Fruit fly (Drosophila melanogaster): Measurements from ENCODE around the gene Ran-like.

Gene Ran-like

DNA sequence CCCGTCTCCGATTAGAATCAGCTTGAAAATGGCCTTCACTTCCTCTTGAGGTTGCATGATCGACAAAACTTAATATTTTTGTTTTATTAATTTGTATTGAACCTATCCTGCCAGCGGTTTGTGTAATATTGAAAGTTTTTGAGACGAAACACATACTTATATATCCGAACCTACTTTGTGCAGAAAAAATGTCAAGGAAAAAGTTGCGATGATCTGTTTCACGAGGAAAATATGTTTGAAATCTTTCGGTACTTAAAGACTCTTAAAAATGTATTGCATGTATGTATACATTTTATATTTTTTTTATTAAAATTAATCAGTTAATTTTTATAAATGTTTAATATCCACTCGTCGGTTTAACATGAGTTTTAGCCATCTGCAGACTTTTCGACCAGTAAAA lies at the start of gene Ran-like:
TSS of gene Ran-like (minus strand) at position 101 of the 400 bp plus-strand sequence.
- no peak for TF ChIP-seq CG8478 (optimal IDR thresholded peaks at IDR 0.05)
- TF ChIP-seq CTCF (optimal IDR thresholded peaks at IDR 0.05) = no peak

- no peak for TF ChIP-seq CG8478 (optimal IDR thresholded peaks at IDR 0.05)
- TF ChIP-seq CTCF (optimal IDR thresholded peaks at IDR 0.05) = no peak
These were observed 49.3 kb upstream of the Ran-like start for dm6 chr3L:15534274-15535227.

dm6 chr3L:15533402-15534129 lies 48.4 kb upstream of the Ran-like start:
- no peak for TF ChIP-seq CG8478 (optimal IDR thresholded peaks at IDR 0.05)
- TF ChIP-seq CTCF (optimal IDR thresholded peaks at IDR 0.05) = no peak

DNA sequence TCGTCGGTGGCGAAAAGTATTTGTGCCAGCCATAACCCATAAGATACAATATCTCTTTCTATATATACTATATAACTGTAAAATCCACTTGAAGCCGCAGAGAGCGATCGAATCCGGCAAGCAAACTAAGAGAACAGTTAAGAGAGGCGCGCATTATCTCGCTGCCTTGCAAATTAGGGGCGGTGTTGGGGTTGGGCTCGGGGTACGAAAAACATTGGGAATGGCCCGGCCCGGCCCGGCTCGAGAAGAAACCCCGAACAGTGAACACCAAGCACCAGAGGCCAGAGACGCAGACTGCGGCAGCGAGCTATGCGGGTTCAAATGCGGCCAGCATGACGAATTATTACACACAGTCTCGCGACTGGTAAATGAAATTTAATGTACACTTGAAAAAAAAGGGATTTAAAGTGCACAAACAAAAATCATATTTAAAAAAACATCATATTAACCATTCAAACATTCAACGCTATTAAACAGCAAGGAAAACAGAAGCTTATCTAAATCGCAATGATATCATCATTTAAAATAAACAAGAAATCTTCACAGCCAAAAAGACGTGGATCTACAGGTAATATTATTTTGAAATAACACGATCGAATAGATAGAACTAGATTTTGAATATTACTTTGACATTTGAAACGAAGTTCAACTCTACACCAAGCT lies 47.3 kb upstream of the Ran-like start:
- no peak for TF ChIP-seq CG8478 (optimal IDR thresholded peaks at IDR 0.05)
- no peak for TF ChIP-seq CTCF (optimal IDR thresholded peaks at IDR 0.05)

- TF ChIP-seq CTCF (optimal IDR thresholded peaks at IDR 0.05) = no peak
- no peak for TF ChIP-seq CG8478 (optimal IDR thresholded peaks at IDR 0.05)
These were observed 46.5 kb upstream of the Ran-like start, which contains the start of gene CG43248 for dm6 chr3L:15531423-15532325. Gene CG43248 (minus strand): TSS chr3L:15531473.

DNA sequence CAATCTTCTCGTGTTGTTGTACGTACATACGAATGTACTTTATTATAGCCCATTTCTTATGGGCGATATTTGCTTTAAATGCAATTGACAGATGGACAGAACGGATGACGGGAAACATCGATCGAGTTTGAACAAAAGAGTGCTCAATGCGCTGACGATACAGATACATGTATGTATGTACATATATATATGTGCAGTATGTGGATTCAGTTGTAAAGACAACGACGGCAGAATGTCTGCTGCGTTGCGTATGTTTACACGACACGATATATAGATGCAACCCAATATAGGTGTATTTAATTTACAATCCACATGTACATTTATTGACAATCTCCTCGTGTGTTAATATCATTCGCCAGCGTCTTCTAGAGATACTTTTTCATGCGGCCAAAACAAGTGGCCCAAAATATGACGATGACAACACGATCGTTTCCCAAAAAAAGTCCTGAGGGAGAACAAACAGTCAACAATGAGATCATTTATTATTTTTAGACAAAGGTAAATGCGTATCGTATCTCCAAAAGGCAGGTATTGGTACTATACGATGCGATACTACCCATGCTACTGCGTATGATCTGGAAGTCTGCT lies 45.5 kb upstream of the Ran-like start:
- no peak for TF ChIP-seq CTCF (optimal IDR thresholded peaks at IDR 0.05)
- no peak for TF ChIP-seq CG8478 (optimal IDR thresholded peaks at IDR 0.05)

DNA sequence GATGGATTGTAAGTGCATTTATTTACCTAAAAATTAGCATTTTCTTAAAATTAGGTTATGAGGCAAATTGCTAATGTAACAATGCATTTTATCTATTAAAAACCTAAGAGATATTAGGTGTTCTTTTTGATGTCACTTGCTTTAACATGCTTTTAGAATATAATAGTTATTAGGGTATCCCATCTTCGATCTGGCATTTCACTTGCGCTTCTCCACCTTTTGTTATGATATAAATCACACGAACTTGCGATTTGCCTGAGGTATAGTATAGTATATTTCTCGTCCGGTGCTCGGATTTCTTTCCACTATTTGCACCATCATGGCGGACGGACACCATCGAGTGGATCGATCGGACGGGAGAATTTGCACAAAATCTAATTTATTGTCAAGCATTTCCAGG lies 44.9 kb upstream of the Ran-like start:
- TF ChIP-seq CG8478 (optimal IDR thresholded peaks at IDR 0.05) (no peak), CTCF (optimal IDR thresholded peaks at IDR 0.05) (no peak)

dm6 chr3L:15529143-15529542 lies 43.9 kb upstream of the Ran-like start, which contains the start of gene obst-H:
Gene obst-H (minus strand): TSS chr3L:15529243.
- TF ChIP-seq CTCF (optimal IDR thresholded peaks at IDR 0.05) = no peak
- TF ChIP-seq CG8478 (optimal IDR thresholded peaks at IDR 0.05) = no peak

DNA sequence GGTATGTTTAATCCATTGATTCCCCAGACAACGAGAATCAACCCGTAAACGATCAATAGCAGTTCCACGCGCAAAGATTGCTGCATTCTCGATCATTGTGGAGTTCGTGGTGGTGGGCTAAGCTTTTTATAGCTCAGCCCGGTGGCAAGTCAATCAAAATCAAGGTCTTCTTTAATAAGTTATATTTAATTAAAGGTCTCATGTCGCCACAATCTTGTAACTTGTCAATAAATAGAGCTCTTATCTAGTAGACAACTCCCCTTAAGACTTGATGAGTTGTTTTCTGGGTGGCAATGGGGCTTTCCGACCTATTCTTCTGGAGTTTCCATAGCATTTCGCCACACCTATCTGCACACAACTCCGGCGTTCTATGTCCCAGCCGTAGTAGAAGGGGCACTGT lies 42.9 kb upstream of the Ran-like start, which contains the start of gene CG42728:
TSS of gene CG42728 (minus strand) at position 101 of the 400 bp plus-strand sequence.
- TF ChIP-seq CTCF (optimal IDR thresholded peaks at IDR 0.05) (no peak), CG8478 (optimal IDR thresholded peaks at IDR 0.05) (no peak)

- TF ChIP-seq CG8478 (optimal IDR thresholded peaks at IDR 0.05) = no peak
- no peak for TF ChIP-seq CTCF (optimal IDR thresholded peaks at IDR 0.05)
These were observed 42.2 kb upstream of the Ran-like start, which contains the start of gene CG42729 for dm6 chr3L:15527416-15527815. Gene CG42729 (minus strand): TSS chr3L:15527516.

- TF ChIP-seq CTCF (optimal IDR thresholded peaks at IDR 0.05) = no peak
- no peak for TF ChIP-seq CG8478 (optimal IDR thresholded peaks at IDR 0.05)
These were observed 41.5 kb upstream of the Ran-like start, which contains the start of gene CG33985 for dm6 chr3L:15526712-15527111. Gene CG33985 (minus strand): TSS chr3L:15526812.

DNA sequence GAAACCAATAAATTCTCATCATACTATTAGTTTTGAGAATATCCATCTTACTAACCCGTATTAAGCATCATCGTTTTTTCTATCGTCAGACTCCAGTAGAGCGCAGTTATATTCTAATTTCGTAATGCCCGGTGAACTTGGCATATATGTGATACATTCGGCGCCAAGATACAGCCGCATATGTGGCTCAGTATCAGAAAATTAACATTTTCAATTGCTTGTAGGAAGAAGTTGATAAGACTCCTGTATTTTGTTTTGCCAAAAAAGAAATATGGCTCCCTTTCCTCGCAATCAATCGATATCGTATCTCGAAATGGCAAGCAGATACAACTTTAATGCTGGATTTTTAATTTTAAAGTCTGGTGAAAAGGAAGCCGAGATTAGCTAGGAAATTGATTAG lies 40.0 kb upstream of the Ran-like start, which contains the start of gene CG33986:
TSS of gene CG33986 (minus strand) at position 101 of the 400 bp plus-strand sequence.
- TF ChIP-seq CTCF (optimal IDR thresholded peaks at IDR 0.05) (no peak), CG8478 (optimal IDR thresholded peaks at IDR 0.05) (no peak)

dm6 chr3L:15523806-15524346 lies 38.7 kb upstream of the Ran-like start, which contains the start of gene CG7945:
Gene CG7945 (minus strand): TSS chr3L:15524137.
- TF ChIP-seq CTCF (optimal IDR thresholded peaks at IDR 0.05) (no peak), CG8478 (optimal IDR thresholded peaks at IDR 0.05) (no peak)

All from S2 (cell line).